Fruit fly (Drosophila melanogaster) whole organism, embryonic: ENCODE measurements around the gene CG33191.
A peak's percentile ranks its signal among the peaks of the same experiment; 100 is the strongest.

Experiments used
- Antp ChIP-seq: fragments of 200-800 bp; sonication (Bioruptor generic); optimal IDR thresholded peaks from 3 replicates; lab custom pipeline; 2016; ENCODE audit warnings: missing biosample characterization, missing genetic modification characterization
- Atf3 ChIP-seq: fragments of 200-800 bp; sonication (Bioruptor generic); optimal IDR thresholded peaks from 3 replicates; lab custom pipeline; 2016; ENCODE audit warnings: missing biosample characterization, missing genetic modification characterization
- Bteb2 ChIP-seq: fragments of 200-800 bp; sonication (Bioruptor generic); optimal IDR thresholded peaks from 2 replicates; lab custom pipeline; 2016; ENCODE audit warnings: missing biosample characterization, missing genetic modification characterization
- C15 ChIP-seq: fragments of 200-800 bp; sonication (Bioruptor generic); IDR thresholded peaks from 3 replicates; pipeline ENCODE4 v1.3.6; 2022; ENCODE audit warnings: missing biosample characterization, missing genetic modification characterization
- CG10147 ChIP-seq: fragments of 200-800 bp; sonication (Bioruptor generic); optimal IDR thresholded peaks from 2 replicates; lab custom pipeline; 2019; ENCODE audit warnings: missing biosample characterization, mild to moderate bottlenecking, missing genetic modification characterization, moderate library complexity
- CG10267 ChIP-seq: fragments of 200-800 bp; sonication (Bioruptor generic); optimal IDR thresholded peaks from 2 replicates; lab custom pipeline; 2018; ENCODE audit warnings: missing biosample characterization, mild to moderate bottlenecking, missing genetic modification characterization, moderate library complexity
- CG10366 ChIP-seq: fragments of 200-800 bp; sonication (Bioruptor generic); IDR thresholded peaks from 2 replicates; pipeline ENCODE4 v1.3.6; 2022; ENCODE audit warnings: missing biosample characterization, missing genetic modification characterization
- CG10565 ChIP-seq: fragments of 200-800 bp; sonication (Bioruptor generic); optimal IDR thresholded peaks from 3 replicates; lab custom pipeline; 2016; ENCODE audit warnings: missing biosample characterization, mild to moderate bottlenecking, missing genetic modification characterization
- CG12219 ChIP-seq: fragments of 200-800 bp; sonication (Bioruptor generic); optimal IDR thresholded peaks from 3 replicates; lab custom pipeline; 2018; ENCODE audit warnings: missing biosample characterization, mild to moderate bottlenecking, missing genetic modification characterization
- CG12769 ChIP-seq: fragments of 200-800 bp; sonication (Bioruptor generic); optimal IDR thresholded peaks from 2 replicates; lab custom pipeline; 2019; ENCODE audit warnings: missing biosample characterization, mild to moderate bottlenecking, missing genetic modification characterization, moderate library complexity
- CG13775 ChIP-seq: fragments of 200-800 bp; sonication (Bioruptor generic); optimal IDR thresholded peaks from 3 replicates; lab custom pipeline; 2017; ENCODE audit warnings: missing biosample characterization, mild to moderate bottlenecking, missing genetic modification characterization
- CG14441 ChIP-seq: fragments of 200-800 bp; sonication (Bioruptor generic); IDR thresholded peaks from 2 replicates; pipeline ENCODE4 v1.3.6; 2022; ENCODE audit warnings: missing biosample characterization, missing genetic modification characterization
- CG17385 ChIP-seq: fragments of 200-800 bp; sonication (Bioruptor generic); optimal IDR thresholded peaks from 3 replicates; lab custom pipeline; 2018; ENCODE audit warnings: missing biosample characterization, mild to moderate bottlenecking, missing genetic modification characterization
- CG18599 ChIP-seq: fragments of 200-800 bp; sonication (Bioruptor generic); optimal IDR thresholded peaks from 3 replicates; lab custom pipeline; 2017; ENCODE audit warnings: missing biosample characterization, missing genetic modification characterization, mild to moderate bottlenecking, moderate library complexity, missing genetic modification reagents
- CG7271 ChIP-seq: fragments of 200-800 bp; sonication (Bioruptor generic); optimal IDR thresholded peaks from 2 replicates; lab custom pipeline; 2018; ENCODE audit warnings: missing biosample characterization, mild to moderate bottlenecking, missing genetic modification characterization, moderate library complexity
- CG7745 ChIP-seq: fragments of 200-800 bp; sonication (Bioruptor generic); optimal IDR thresholded peaks from 2 replicates; lab custom pipeline; 2018; ENCODE audit warnings: missing biosample characterization, mild to moderate bottlenecking, missing genetic modification characterization, moderate library complexity
- CG7839 ChIP-seq: fragments of 200-800 bp; sonication (Bioruptor generic); optimal IDR thresholded peaks from 3 replicates; lab custom pipeline; 2018; ENCODE audit warnings: missing biosample characterization, mild to moderate bottlenecking, missing genetic modification characterization, moderate library complexity
- CG9609 ChIP-seq: fragments of 200-800 bp; sonication (Bioruptor generic); optimal IDR thresholded peaks from 3 replicates; lab custom pipeline; 2016; ENCODE audit warnings: missing biosample characterization, missing genetic modification characterization
- Dip3 ChIP-seq: fragments of 200-800 bp; sonication (Bioruptor generic); optimal IDR thresholded peaks from 3 replicates; lab custom pipeline; 2016; ENCODE audit warnings: missing biosample characterization, missing genetic modification characterization
- Elba2 ChIP-seq: fragments of 200-800 bp; sonication (Bioruptor generic); optimal IDR thresholded peaks from 3 replicates; lab custom pipeline; 2016; ENCODE audit warnings: missing biosample characterization, missing genetic modification characterization
- Hr78 ChIP-seq, 2 experiments: fragments of 200-800 bp in 1 of 2; fragments of >200 bp in 1 of 2; sonication (Bioruptor generic) in 1 of 2; optimal IDR thresholded peaks; 2 replicates each; lab custom pipeline; 2017 to 2019; ENCODE audit warnings: missing biosample characterization in 2 of 2, missing genetic modification characterization in 2 of 2, mild to moderate bottlenecking in 1 of 2, moderate library complexity in 1 of 2
- Jarid2 ChIP-seq: fragments of 200-800 bp; sonication (Bioruptor generic); optimal IDR thresholded peaks from 3 replicates; lab custom pipeline; 2017; ENCODE audit warnings: mild to moderate bottlenecking, missing biosample characterization, missing genetic modification reagents, missing genetic modification characterization
- Kr ChIP-seq: fragments of 200-800 bp; sonication (Bioruptor generic); optimal IDR thresholded peaks from 2 replicates; lab custom pipeline; 2017; ENCODE audit warnings: missing biosample characterization, mild to moderate bottlenecking, missing genetic modification characterization
- NFAT ChIP-seq: fragments of 200-800 bp; sonication (Bioruptor generic); IDR thresholded peaks from 2 replicates; pipeline ENCODE4 v1.3.6; 2022; ENCODE audit warnings: missing biosample characterization, missing genetic modification characterization
- Poxn ChIP-seq: fragments of 200-800 bp; sonication (Bioruptor generic); IDR thresholded peaks from 2 replicates; pipeline ENCODE4 v1.3.6; 2022; ENCODE audit warnings: missing biosample characterization, missing genetic modification characterization
- Sox102F ChIP-seq: fragments of 200-800 bp; sonication (Bioruptor generic); optimal IDR thresholded peaks from 2 replicates; lab custom pipeline; 2018; ENCODE audit warnings: missing biosample characterization, mild to moderate bottlenecking, missing genetic modification characterization, moderate library complexity
- Usf ChIP-seq: fragments of 200-800 bp; sonication (Bioruptor generic); optimal IDR thresholded peaks from 2 replicates; lab custom pipeline; 2017; ENCODE audit warnings: missing genotype, missing biosample characterization, missing genetic modification characterization
- ab ChIP-seq: fragments of 200-800 bp; sonication (Bioruptor generic); optimal IDR thresholded peaks from 2 replicates; lab custom pipeline; 2016; ENCODE audit warnings: missing biosample characterization, missing genetic modification characterization
- ac ChIP-seq: fragments of 200-800 bp; sonication (Bioruptor generic); optimal IDR thresholded peaks from 3 replicates; lab custom pipeline; 2017; ENCODE audit warnings: missing biosample characterization, mild to moderate bottlenecking, missing genetic modification characterization
- ash1 ChIP-seq: fragments of 200-800 bp; sonication (Bioruptor generic); optimal IDR thresholded peaks from 2 replicates; lab custom pipeline; 2018; ENCODE audit warnings: missing biosample characterization, mild to moderate bottlenecking, missing genetic modification characterization
- az2 ChIP-seq: fragments of 200-800 bp; sonication (Bioruptor generic); optimal IDR thresholded peaks from 3 replicates; lab custom pipeline; 2016; ENCODE audit warnings: missing biosample characterization, missing genetic modification characterization
- caup ChIP-seq: fragments of 200-800 bp; sonication (Bioruptor generic); optimal IDR thresholded peaks from 3 replicates; lab custom pipeline; 2017; ENCODE audit warnings: missing biosample characterization, mild to moderate bottlenecking, missing genetic modification characterization, moderate library complexity; ENCODE audit not compliant: severe bottlenecking
- crol ChIP-seq: fragments of 200-800 bp; sonication (Bioruptor generic); IDR thresholded peaks from 2 replicates; pipeline ENCODE4 v1.3.6; 2022; ENCODE audit warnings: missing biosample characterization, missing genetic modification characterization
- eyg ChIP-seq: fragments of 200-800 bp; sonication (Bioruptor generic); optimal IDR thresholded peaks from 3 replicates; lab custom pipeline; 2016; ENCODE audit warnings: missing biosample characterization, missing genetic modification characterization
- fd102C ChIP-seq: fragments of 200-800 bp; sonication (Bioruptor generic); optimal IDR thresholded peaks from 2 replicates; lab custom pipeline; 2018; ENCODE audit warnings: missing biosample characterization, mild to moderate bottlenecking, missing genetic modification characterization, moderate library complexity
- ftz-f1 ChIP-seq: fragments of 200-800 bp; sonication (Bioruptor generic); optimal IDR thresholded peaks from 2 replicates; lab custom pipeline; 2016; ENCODE audit warnings: missing biosample characterization, missing genetic modification characterization
- fu2 ChIP-seq: fragments of 200-800 bp; sonication (Bioruptor generic); optimal IDR thresholded peaks from 2 replicates; lab custom pipeline; 2016; ENCODE audit warnings: missing biosample characterization, missing genetic modification characterization
- gfzf ChIP-seq: fragments of 200-800 bp; sonication (Bioruptor generic); optimal IDR thresholded peaks from 2 replicates; lab custom pipeline; 2016; ENCODE audit warnings: missing biosample characterization, mild to moderate bottlenecking, missing genetic modification characterization, moderate library complexity
- maf-S ChIP-seq: fragments of 200-800 bp; sonication (Bioruptor generic); optimal IDR thresholded peaks from 2 replicates; lab custom pipeline; 2016; ENCODE audit warnings: missing biosample characterization, missing genetic modification characterization
- pan ChIP-seq, 4 experiments: fragments of >200 bp in 3 of 4; fragments of 200-800 bp in 1 of 4; sonication (Bioruptor generic) in 1 of 4; optimal IDR thresholded peaks in 3 of 4; IDR thresholded peaks in 1 of 4; 2 replicates each; pipeline versions ENCODE4 v1.3.6 to Lab custom; 2017 to 2022; ENCODE audit warnings: missing biosample characterization in 2 of 4, missing genetic modification characterization in 2 of 4, mixed read lengths in 1 of 4
- pros ChIP-seq: fragments of 200-800 bp; sonication (Bioruptor generic); optimal IDR thresholded peaks from 3 replicates; lab custom pipeline; 2019; ENCODE audit warnings: missing biosample characterization, mild to moderate bottlenecking, missing genetic modification characterization, moderate library complexity
- sens-2 ChIP-seq: fragments of 200-800 bp; sonication (Bioruptor generic); IDR thresholded peaks from 2 replicates; pipeline ENCODE4 v1.3.6; 2022; ENCODE audit warnings: missing biosample characterization, missing genetic modification characterization
- shn ChIP-seq: fragments of 200-800 bp; sonication (Bioruptor generic); optimal IDR thresholded peaks from 3 replicates; lab custom pipeline; 2016; ENCODE audit warnings: missing biosample characterization, missing genetic modification characterization
- sima ChIP-seq: fragments of 200-800 bp; sonication (Bioruptor generic); optimal IDR thresholded peaks from 2 replicates; lab custom pipeline; 2016; ENCODE audit warnings: missing biosample characterization, missing genetic modification characterization
- sqz ChIP-seq: fragments of 200-800 bp; sonication (Bioruptor generic); optimal IDR thresholded peaks from 3 replicates; lab custom pipeline; 2018; ENCODE audit warnings: missing biosample characterization, mild to moderate bottlenecking, missing genetic modification characterization
- tll ChIP-seq, 2 experiments: fragments of 200-800 bp in 1 of 2; fragments of >200 bp in 1 of 2; sonication (Bioruptor generic) in 1 of 2; optimal IDR thresholded peaks; 2 replicates each; lab custom pipeline; 2017 to 2019; ENCODE audit warnings: missing biosample characterization in 2 of 2, missing genetic modification characterization in 2 of 2, mild to moderate bottlenecking in 1 of 2, moderate library complexity in 1 of 2
- vnd ChIP-seq: fragments of 200-800 bp; sonication (Bioruptor generic); IDR thresholded peaks from 3 replicates; pipeline ENCODE4 v1.3.6; 2022; ENCODE audit warnings: missing biosample characterization, missing genetic modification characterization; ENCODE audit not compliant: partially characterized antibody
- wek ChIP-seq: fragments of 200-800 bp; sonication (Bioruptor generic); optimal IDR thresholded peaks from 3 replicates; lab custom pipeline; 2018; ENCODE audit warnings: missing biosample characterization, mild to moderate bottlenecking, missing genetic modification characterization, moderate library complexity

The CG33191 gene

DNA sequence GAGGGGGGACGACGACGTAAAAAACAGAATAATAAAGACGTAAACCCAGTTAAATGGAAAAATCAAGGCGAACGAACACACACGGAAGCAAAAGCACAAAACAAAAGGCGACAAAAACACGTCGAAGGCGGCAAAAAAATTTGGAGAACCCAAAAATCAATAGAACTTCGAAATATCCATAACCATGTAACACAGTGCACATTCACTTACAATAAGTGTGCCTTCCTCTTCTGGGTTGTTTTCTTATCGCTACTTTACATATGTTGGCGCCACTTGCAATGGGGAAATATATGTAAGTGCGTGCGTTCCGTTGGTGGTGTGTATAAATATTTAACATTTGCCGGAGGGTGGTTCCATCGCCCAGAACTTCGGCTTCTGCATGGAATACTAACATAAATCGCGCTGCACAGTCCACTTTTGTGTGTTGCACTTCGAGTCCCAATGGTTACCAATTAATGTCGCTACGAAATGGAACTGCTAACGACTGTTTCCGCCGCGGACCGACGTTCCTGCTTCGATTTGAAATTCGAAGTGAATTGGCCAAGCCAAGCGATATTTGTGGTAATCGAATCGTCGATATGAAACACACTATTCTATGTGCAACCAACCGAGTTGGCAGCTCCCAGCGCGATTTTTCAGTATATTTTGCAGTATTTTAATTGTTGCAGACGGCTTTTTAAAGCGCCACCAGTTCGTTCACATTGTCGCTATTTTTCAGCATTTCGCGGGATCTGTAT, 32.4 kb downstream of the CG33191 start, which contains the start of the genes CG9801 and Nasp (continued):
- TF ChIP-seq crol (GFP tag; lab: Robert Waterston, UW), result no peak
- TF ChIP-seq shn, result no peak
- TF ChIP-seq CG12219 (GFP tag; lab: Kevin White, UChicago), result peak; percentile 32
- no peak for TF ChIP-seq fu2
- peak; percentile 16 for TF ChIP-seq wek (GFP tag; lab: Kevin White, UChicago)
- TF ChIP-seq CG14441 (GFP tag; lab: Robert Waterston, UW), result 0 out of 2 replicates have a peak, but pooled peaks have one; percentile 21
- TF ChIP-seq maf-S, result no peak
- TF ChIP-seq Jarid2 (GFP tag; lab: Kevin White, UChicago), result peak; percentile 81
- TF ChIP-seq ash1 (GFP tag; lab: Kevin White, UChicago), result no peak
- TF ChIP-seq Bteb2 (GFP tag; lab: Kevin White, UChicago), result peak; percentile 36
- TF ChIP-seq eyg (GFP tag; lab: Kevin White, UChicago), result no peak
- TF ChIP-seq CG9609 (GFP tag; lab: Kevin White, UChicago), result no peak
- TF ChIP-seq gfzf (GFP tag; lab: Kevin White, UChicago), result peak; percentile 97
- no peak for TF ChIP-seq Dip3 (GFP tag; lab: Kevin White, UChicago)
- TF ChIP-seq Antp (GFP tag; lab: Kevin White, UChicago), result peak; percentile 50
- TF ChIP-seq CG18599, result peak; percentile 13
- TF ChIP-seq Kr, result no peak
- TF ChIP-seq CG10565, result no peak
- no peak for TF ChIP-seq sqz (GFP tag; lab: Kevin White, UChicago)
- TF ChIP-seq Poxn (GFP tag; lab: Robert Waterston, UW), result no peak
- no peak for TF ChIP-seq sima
- TF ChIP-seq az2 (GFP tag; lab: Kevin White, UChicago), result no peak
- peak; percentile 32 for TF ChIP-seq CG17385 (GFP tag; lab: Kevin White, UChicago)
- peak; percentile 22 for TF ChIP-seq CG7839 (tag; lab: Kevin White, UChicago)
- TF ChIP-seq ac, result no peak
- no peak for TF ChIP-seq sens-2 (GFP tag; lab: Robert Waterston, UW)
- peak; percentile 31 for TF ChIP-seq CG13775 (GFP tag; lab: Kevin White, UChicago)
- no peak for TF ChIP-seq Elba2 (GFP tag; lab: Kevin White, UChicago)
- TF ChIP-seq NFAT (GFP tag; lab: Robert Waterston, UW), result peak; percentile 56; the same call in 1 of the 2 replicates
- no peak for TF ChIP-seq CG7271 (tag; lab: Kevin White, UChicago)
- peak; percentile 62; the same call in 2 of the 3 replicates for TF ChIP-seq vnd (GFP tag; lab: Robert Waterston, UW)
- TF ChIP-seq tll (GFP tag; optimal IDR thresholded peaks at IDR 0.05; lab: Kevin White, UChicago), result no peak
- peak; percentile 2 for TF ChIP-seq pros (GFP tag; lab: Kevin White, UChicago)
- no peak for TF ChIP-seq C15 (GFP tag; lab: Robert Waterston, UW)
- no peak for TF ChIP-seq CG7745
- TF ChIP-seq fd102C (GFP tag; lab: Kevin White, UChicago), result no peak
- TF ChIP-seq ftz-f1 (GFP tag; lab: Kevin White, UChicago), result no peak
- TF ChIP-seq Sox102F (GFP tag; lab: Kevin White, UChicago), result no peak
- TF ChIP-seq CG12769 (tag; lab: Kevin White, UChicago), result peak; percentile 29
- TF ChIP-seq caup (GFP tag; lab: Kevin White, UChicago), result no peak
- no peak for TF ChIP-seq Atf3 (GFP tag; lab: Kevin White, UChicago)
- no peak for TF ChIP-seq Usf (GFP tag; lab: Kevin White, UChicago)
- TF ChIP-seq ab (GFP tag; lab: Kevin White, UChicago), result no peak
- TF ChIP-seq CG10366 (GFP tag; lab: Robert Waterston, UW), result peak; percentile 9; the same call in 1 of the 2 replicates
- peak; percentile 54 for TF ChIP-seq CG10267 (tag; lab: Kevin White, UChicago)
- no peak for TF ChIP-seq pan (optimal IDR thresholded peaks at IDR 0.05; lab: Kevin White, UChicago)
- peak in 1 of 2 experiments; percentile 35 for TF ChIP-seq pan (GFP tag; optimal IDR thresholded peaks at IDR 0.05 in 1 of 2, IDR thresholded peaks at IDR 0.05 in 1 of 2)
- no peak for TF ChIP-seq CG10147 (GFP tag; lab: Kevin White, UChicago)
- TF ChIP-seq Hr78 (GFP tag; optimal IDR thresholded peaks at IDR 0.05; lab: Kevin White, UChicago), result no peak
